Worm (Caenorhabditis elegans): ENCODE measurements around the gene gpcp-1.

ce11 chrX:3159542-3159941 lies 49.1 kb upstream of the gpcp-1 start, which contains the start of gene gcc-1:
- TF ChIP-seq ceh-19 (GFP tag; optimal IDR thresholded peaks at IDR 0.05) (no peak), npax-4 (tag; optimal IDR thresholded peaks at IDR 0.05) (no peak), nhr-11 (tag; optimal IDR thresholded peaks at IDR 0.05) (no peak), tbx-2 (tag; optimal IDR thresholded peaks at IDR 0.05) (peak; percentile 2)
